Worm (Caenorhabditis elegans): ENCODE data around the gene C34D10.1.

C34D10.1 gene

DNA sequence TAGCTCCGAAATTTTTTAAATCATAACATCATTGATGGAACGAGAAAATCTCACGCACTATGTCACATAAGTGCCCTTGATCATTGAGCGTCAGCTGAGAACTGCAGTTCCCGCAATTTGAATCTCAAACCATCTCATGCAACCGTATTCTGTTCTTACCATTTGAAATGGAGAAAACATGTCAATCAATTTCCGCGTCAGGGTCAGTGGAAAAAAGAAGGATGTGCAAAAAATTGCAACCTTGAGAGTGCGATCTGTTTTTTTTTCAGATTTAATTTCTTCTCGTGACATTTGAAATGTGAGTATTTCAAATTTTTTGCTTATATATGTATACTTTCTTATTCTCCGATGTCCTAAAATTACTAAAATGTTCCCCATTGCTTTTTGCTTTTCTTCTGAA, 18.6 kb upstream of the C34D10.1 start (continued):
- TF ChIP-seq rbr-2 (tag; optimal IDR thresholded peaks at IDR 0.05), result no peak
- TF ChIP-seq unc-130 (GFP tag; optimal IDR thresholded peaks at IDR 0.05), result no peak
- no peak for TF ChIP-seq arid-1 (GFP tag; conservative IDR thresholded peaks at IDR 0.05)

DNA sequence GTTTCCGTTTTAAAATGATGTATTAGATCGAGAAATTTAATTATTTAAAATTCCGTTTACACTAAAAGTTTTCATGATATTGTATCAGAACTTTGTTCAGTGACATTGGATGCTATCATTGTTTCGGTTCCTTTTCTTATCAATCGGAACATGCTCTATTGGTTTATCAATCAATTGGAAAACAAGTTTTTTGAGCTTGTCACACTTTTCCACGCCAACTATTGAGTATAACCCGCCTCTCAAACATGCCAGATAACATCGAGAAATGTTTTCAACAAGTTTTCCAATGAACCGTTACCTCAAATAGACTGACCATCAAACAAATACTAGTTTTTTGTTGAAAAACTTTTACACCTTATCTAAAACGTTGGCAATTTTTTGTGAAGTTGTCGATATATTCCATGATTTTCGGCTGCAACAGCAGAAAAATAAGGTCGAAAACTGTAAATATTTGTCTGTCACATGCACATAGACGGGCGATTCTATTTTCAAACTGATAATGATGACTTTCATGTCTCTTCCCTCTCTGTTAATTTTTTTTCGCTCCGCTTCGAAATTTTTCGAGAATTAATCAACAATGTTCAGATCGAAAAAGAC, 14.8 kb upstream of the C34D10.1 start, which contains the start of gene unk-1:
unk-1 (plus strand) TSS at position 577 of the 597 bp plus-strand sequence.
- TF ChIP-seq unc-62 (GFP tag; optimal IDR thresholded peaks at IDR 0.05 in 1 of 2) (peak in 1 of 2 experiments; percentile 29), unc-62 (tag; optimal IDR thresholded peaks at IDR 0.05) (no peak), dmd-6 (GFP tag; IDR thresholded peaks at IDR 0.05) (peak; percentile 35), pqm-1 (tag; optimal IDR thresholded peaks at IDR 0.05) (peak; percentile 77), lim-7 (GFP tag; IDR thresholded peaks at IDR 0.05) (no peak), D1046.2 (GFP tag; IDR thresholded peaks at IDR 0.05) (no peak), nhr-111 (GFP tag; optimal IDR thresholded peaks at IDR 0.05) (no peak), zag-1 (tag; optimal IDR thresholded peaks at IDR 0.05) (no peak), snpc-4 (tag; optimal IDR thresholded peaks at IDR 0.05) (no peak), madf-5 (GFP tag; IDR thresholded peaks at IDR 0.05) (no peak), nhr-237 (tag; optimal IDR thresholded peaks at IDR 0.05) (no peak), nhr-28 (tag; optimal IDR thresholded peaks at IDR 0.05) (peak; percentile 47), madf-9 (GFP tag; conservative IDR thresholded peaks at IDR 0.05) (no peak), mxl-2 (GFP tag; conservative IDR thresholded peaks at IDR 0.05) (no peak), skn-1 (tag; optimal IDR thresholded peaks at IDR 0.05) (no peak), aha-1 (tag) (peak; percentile 61), hlh-11 (tag; optimal IDR thresholded peaks at IDR 0.05) (peak; percentile 61), T26A8.4 (GFP tag; IDR thresholded peaks at IDR 0.05) (no peak), mep-1 (tag; optimal IDR thresholded peaks at IDR 0.05) (no peak), arid-1 (GFP tag; conservative IDR thresholded peaks at IDR 0.05) (no peak), tra-1 (GFP tag; IDR thresholded peaks at IDR 0.05) (no peak), dve-1 (tag; optimal IDR thresholded peaks at IDR 0.05; ENCODE audit: insufficient read depth) (peak; percentile 49), ctbp-1 (GFP tag; IDR thresholded peaks at IDR 0.05) (no peak), rbr-2 (tag; optimal IDR thresholded peaks at IDR 0.05) (no peak), F26F4.8 (GFP tag; conservative IDR thresholded peaks at IDR 0.05) (no peak), daf-12 (tag; optimal IDR thresholded peaks at IDR 0.05) (no peak), ceh-44 (GFP tag; IDR thresholded peaks at IDR 0.05) (no peak), mxl-3 (GFP tag; optimal IDR thresholded peaks at IDR 0.05) (no peak), ceh-20 (GFP tag; IDR thresholded peaks at IDR 0.05) (no peak), mdt-29 (GFP tag; IDR thresholded peaks at IDR 0.05) (no peak), nhr-6 (tag; optimal IDR thresholded peaks at IDR 0.05) (no peak), vab-7 (GFP tag; IDR thresholded peaks at IDR 0.05) (no peak), set-16 (GFP tag; IDR thresholded peaks at IDR 0.05) (no peak), F49E8.2 (tag; optimal IDR thresholded peaks at IDR 0.05; ENCODE audit: borderline replicate concordance) (no peak), daf-16 (GFP tag; optimal IDR thresholded peaks at IDR 0.05) (no peak), daf-16 (tag; optimal IDR thresholded peaks at IDR 0.05) (peak; percentile 96)

DNA sequence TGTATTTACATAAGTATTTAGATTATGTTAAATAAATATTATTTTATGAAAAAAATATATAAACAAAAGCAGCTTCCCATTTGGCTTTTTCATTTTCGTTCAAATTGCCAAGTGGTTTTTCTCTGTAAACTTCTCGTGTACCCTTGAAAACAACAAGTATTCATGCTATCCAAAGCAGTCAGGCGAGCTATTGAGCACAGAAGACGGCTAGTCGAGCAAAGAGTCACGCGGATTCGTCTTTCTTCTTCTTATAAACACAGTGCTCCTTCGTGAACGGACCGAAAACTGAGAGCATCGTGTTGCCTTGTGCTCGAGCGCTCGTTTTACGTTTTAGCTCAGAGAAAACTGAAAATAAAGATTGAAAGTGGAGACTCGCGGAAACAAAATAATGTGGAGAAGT, 13.4 kb upstream of the C34D10.1 start:
- TF ChIP-seq aha-1 (tag), result peak; percentile 19
- no peak for TF ChIP-seq daf-16 (GFP tag; optimal IDR thresholded peaks at IDR 0.05)
- TF ChIP-seq daf-16 (tag; optimal IDR thresholded peaks at IDR 0.05), result peak; percentile 2
- no peak for TF ChIP-seq F49E8.2 (tag; optimal IDR thresholded peaks at IDR 0.05; ENCODE audit: borderline replicate concordance)
- TF ChIP-seq hlh-30 (tag; optimal IDR thresholded peaks at IDR 0.05; ENCODE audit: insufficient read depth), result peak; percentile 68
